Fruit fly (Drosophila melanogaster) whole organism, pupa: ENCODE results near the gene Arc42.

Experiments used
- CG10348 ChIP-seq: fragments of 200-800 bp; sonication (Bioruptor generic); IDR thresholded peaks from 2 replicates; pipeline ENCODE4 v1.3.6; 2022; ENCODE audit warnings: missing biosample characterization, missing genetic modification characterization
- CG12605 ChIP-seq: fragments of 200-800 bp; sonication (Bioruptor generic); IDR thresholded peaks from 2 replicates; pipeline ENCODE4 v1.3.6; 2022; ENCODE audit warnings: missing biosample characterization, missing genetic modification characterization
- CG13204 ChIP-seq: fragments of 200-800 bp; sonication (Bioruptor generic); optimal IDR thresholded peaks from 2 replicates; lab custom pipeline; 2018; ENCODE audit warnings: missing biosample characterization, mild to moderate bottlenecking, missing genetic modification characterization, moderate library complexity
- CG14655 ChIP-seq: fragments of 200-800 bp; sonication (Bioruptor generic); optimal IDR thresholded peaks from 3 replicates; lab custom pipeline; 2017; ENCODE audit warnings: mild to moderate bottlenecking, missing biosample characterization, missing genetic modification reagents, missing genetic modification characterization
- CG15710 ChIP-seq: fragments of 200-800 bp; sonication (Bioruptor generic); optimal IDR thresholded peaks from 2 replicates; lab custom pipeline; 2018; ENCODE audit warnings: missing biosample characterization, mild to moderate bottlenecking, missing genetic modification characterization, moderate library complexity
- CG17806 ChIP-seq: fragments of 200-800 bp; sonication (Bioruptor generic); optimal IDR thresholded peaks from 2 replicates; lab custom pipeline; 2018; ENCODE audit warnings: missing biosample characterization, mild to moderate bottlenecking, missing genetic modification characterization, moderate library complexity
- CG32121 ChIP-seq: fragments of 200-800 bp; sonication (Bioruptor generic); IDR thresholded peaks from 2 replicates; pipeline ENCODE4 v1.3.6; 2022; ENCODE audit warnings: missing biosample characterization, missing genetic modification characterization
- CG34367 ChIP-seq: fragments of 200-800 bp; sonication (Bioruptor generic); optimal IDR thresholded peaks from 2 replicates; lab custom pipeline; 2018; ENCODE audit warnings: missing biosample characterization, mild to moderate bottlenecking, missing genetic modification characterization
- CG4496 ChIP-seq: fragments of 200-800 bp; sonication (Bioruptor generic); IDR thresholded peaks from 3 replicates; pipeline ENCODE4 v1.3.6; 2022; ENCODE audit warnings: missing biosample characterization, missing genetic modification characterization
- CG8159 ChIP-seq: fragments of 200-800 bp; sonication (Bioruptor generic); optimal IDR thresholded peaks from 3 replicates; lab custom pipeline; 2018; ENCODE audit warnings: missing biosample characterization, mild to moderate bottlenecking, missing genetic modification characterization, moderate library complexity
- CG8301 ChIP-seq: fragments of 200-800 bp; sonication (Bioruptor generic); optimal IDR thresholded peaks from 2 replicates; lab custom pipeline; 2018; ENCODE audit warnings: missing biosample characterization, mild to moderate bottlenecking, missing genetic modification characterization
- CG9948 ChIP-seq: fragments of 200-800 bp; sonication (Bioruptor generic); optimal IDR thresholded peaks from 2 replicates; lab custom pipeline; 2018; ENCODE audit warnings: missing biosample characterization, mild to moderate bottlenecking, missing genetic modification characterization, moderate library complexity
- D1 ChIP-seq: fragments of 200-800 bp; sonication (Bioruptor generic); optimal IDR thresholded peaks from 2 replicates; lab custom pipeline; 2018; ENCODE audit warnings: missing biosample characterization, mild to moderate bottlenecking, missing genetic modification characterization, moderate library complexity
- EcR ChIP-seq: fragments of 200-800 bp; sonication (Bioruptor generic); optimal IDR thresholded peaks from 3 replicates; lab custom pipeline; 2019; ENCODE audit warnings: missing biosample characterization, missing genetic modification characterization, mild to moderate bottlenecking, moderate library complexity, missing genetic modification reagents
- Ets98B ChIP-seq: fragments of 200-800 bp; sonication (Bioruptor generic); IDR thresholded peaks from 2 replicates; pipeline ENCODE4 v1.3.6; 2022; ENCODE audit warnings: missing biosample characterization, missing genetic modification characterization
- Pif1A ChIP-seq: fragments of 200-800 bp; sonication (Bioruptor generic); optimal IDR thresholded peaks from 3 replicates; lab custom pipeline; 2016; ENCODE audit warnings: missing biosample characterization, missing genetic modification characterization
- Pif1B ChIP-seq: fragments of 200-800 bp; sonication (Bioruptor generic); optimal IDR thresholded peaks from 3 replicates; lab custom pipeline; 2016; ENCODE audit warnings: missing biosample characterization, missing genetic modification characterization
- Snoo ChIP-seq: fragments of 200-800 bp; sonication (Bioruptor generic); optimal IDR thresholded peaks from 3 replicates; lab custom pipeline; 2017; ENCODE audit warnings: missing biosample characterization, mild to moderate bottlenecking, missing genetic modification characterization, inconsistent platforms
- fd96Ca ChIP-seq: fragments of 200-800 bp; sonication (Bioruptor generic); IDR thresholded peaks from 3 replicates; pipeline ENCODE4 v1.3.6; 2022; ENCODE audit warnings: missing biosample characterization, missing genetic modification characterization
- gl ChIP-seq: fragments of 200-800 bp; sonication (Bioruptor generic); optimal IDR thresholded peaks from 2 replicates; lab custom pipeline; 2018; ENCODE audit warnings: missing biosample characterization, mild to moderate bottlenecking, missing genetic modification characterization
- rn ChIP-seq: fragments of 200-800 bp; sonication (Bioruptor generic); IDR thresholded peaks from 2 replicates; pipeline ENCODE4 v1.3.6; 2022; ENCODE audit warnings: missing biosample characterization, missing genetic modification characterization

The Arc42 gene

DNA sequence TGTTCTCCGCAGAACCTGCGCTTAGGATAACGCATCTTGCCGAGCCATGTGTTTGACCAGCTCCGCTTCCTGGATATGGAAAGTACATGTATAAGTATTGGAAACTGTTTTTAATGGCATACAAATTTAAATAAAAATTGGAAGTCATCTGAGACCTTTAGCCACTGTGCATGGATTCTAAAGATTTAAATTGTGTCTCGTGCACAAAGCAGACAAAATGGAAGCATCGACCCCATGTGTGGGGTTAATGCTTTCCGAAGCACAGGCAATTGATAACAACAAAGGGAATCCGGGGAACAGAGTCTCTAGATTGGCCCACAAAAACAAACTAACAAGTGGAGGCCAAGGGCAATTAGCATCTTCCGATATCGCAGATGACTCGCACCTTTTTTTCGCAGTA, 24.2 kb downstream of the Arc42 start:
- TF ChIP-seq CG4496 (GFP tag; lab: Robert Waterston, UW) = no peak
- no peak for TF ChIP-seq rn (GFP tag; lab: Robert Waterston, UW)
- no peak for TF ChIP-seq CG32121 (GFP tag; lab: Robert Waterston, UW)
- TF ChIP-seq EcR (GFP tag; lab: Kevin White, UChicago) = no peak
- no peak for TF ChIP-seq Pif1B (GFP tag; lab: Kevin White, UChicago)
- TF ChIP-seq CG8159 (tag; lab: Kevin White, UChicago) = no peak
- TF ChIP-seq D1 (tag; lab: Kevin White, UChicago) = no peak
- no peak for TF ChIP-seq CG12605
- no peak for TF ChIP-seq CG8301
- no peak for TF ChIP-seq CG9948 (tag; lab: Kevin White, UChicago)
- no peak for TF ChIP-seq CG34367 (tag; lab: Kevin White, UChicago)
- TF ChIP-seq gl (tag; lab: Kevin White, UChicago) = no peak
- no peak for TF ChIP-seq CG17806 (tag; lab: Kevin White, UChicago)

DNA sequence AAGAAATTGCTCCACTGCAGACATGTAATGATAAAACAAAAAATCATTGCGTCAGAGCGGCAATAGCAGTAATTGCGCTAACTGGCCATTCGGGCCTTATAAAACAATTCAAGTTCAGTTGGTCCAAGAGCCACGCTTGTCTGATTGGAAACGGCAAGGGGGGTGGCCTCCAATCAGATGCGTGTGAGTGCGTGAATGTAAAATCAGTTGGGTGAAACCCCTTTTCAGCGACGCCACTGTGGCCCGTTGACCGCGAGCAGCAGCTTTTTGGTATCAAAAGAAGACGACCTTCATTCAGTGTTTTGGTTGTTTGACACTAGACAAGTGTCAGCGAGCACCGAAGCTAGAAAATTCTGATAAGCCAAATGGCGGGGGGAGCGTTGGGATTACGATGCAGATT, 24.8 kb downstream of the Arc42 start:
- 0 out of 3 replicates have a peak, but pooled peaks have one; percentile 5 for TF ChIP-seq fd96Ca (GFP tag; lab: Robert Waterston, UW)
- TF ChIP-seq CG10348 (GFP tag; lab: Robert Waterston, UW) = no peak

DNA sequence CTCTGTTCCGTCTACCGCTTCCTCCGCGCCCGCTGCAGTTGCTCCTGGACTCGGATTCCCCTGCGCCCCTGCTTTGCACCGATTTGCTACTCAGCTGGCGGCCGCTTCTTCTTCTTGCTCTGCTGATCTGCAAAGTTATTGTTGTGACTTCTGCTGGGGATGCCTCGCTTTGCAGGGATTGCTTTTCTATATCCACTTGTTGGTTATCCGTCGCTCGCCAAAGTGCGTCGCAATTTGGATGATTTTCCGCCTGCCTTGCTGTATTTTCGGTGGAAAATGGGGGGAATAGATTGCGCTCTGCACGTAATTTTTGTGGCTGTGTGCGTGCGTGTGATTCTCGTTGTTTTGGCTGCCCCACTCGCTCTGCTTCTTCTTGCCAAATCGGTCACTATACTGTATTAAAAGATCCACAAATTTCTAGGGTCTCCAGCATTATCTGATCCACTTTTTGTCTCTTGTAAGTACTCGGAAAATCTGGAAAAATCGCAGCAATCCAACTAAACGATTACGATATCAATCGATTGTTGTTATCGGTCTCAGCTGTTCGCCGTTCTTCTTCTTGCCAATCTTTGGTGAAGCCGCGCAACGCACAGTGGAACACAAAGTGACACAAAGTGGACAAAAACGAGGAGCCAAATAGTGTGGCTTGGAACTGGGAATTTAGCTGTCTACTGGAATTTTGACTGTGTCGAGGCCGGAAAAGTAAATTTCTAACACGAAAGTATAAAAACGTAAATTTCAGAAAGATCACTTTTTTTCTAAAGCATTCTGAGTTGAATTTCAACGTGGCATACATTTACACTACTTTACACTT, 25.6 kb downstream of the Arc42 start, which contains the start of gene ClpX:
TSS of gene ClpX (minus strand) at position 764 of the 814 bp plus-strand sequence.
- no peak for TF ChIP-seq Pif1A
- TF ChIP-seq CG4496 (GFP tag; lab: Robert Waterston, UW) = peak; percentile 26; the same call in 1 of the 3 replicates
- TF ChIP-seq D1 (tag; lab: Kevin White, UChicago) = no peak
- TF ChIP-seq CG15710 = no peak
- TF ChIP-seq Snoo (tag; lab: Kevin White, UChicago) = no peak

- TF ChIP-seq CG9948 (tag; lab: Kevin White, UChicago) (no peak), D1 (tag; lab: Kevin White, UChicago) (no peak), CG8159 (tag; lab: Kevin White, UChicago) (peak; percentile 14), CG8301 (no peak), CG15710 (peak; percentile 43), rn (GFP tag; lab: Robert Waterston, UW) (no peak), CG17806 (tag; lab: Kevin White, UChicago) (peak; percentile 12), EcR (GFP tag; lab: Kevin White, UChicago) (peak; percentile 68), CG14655 (GFP tag; lab: Kevin White, UChicago) (no peak), fd96Ca (GFP tag; lab: Robert Waterston, UW) (peak; percentile 40; the same call in 1 of the 3 replicates), Snoo (tag; lab: Kevin White, UChicago) (peak; percentile 40), CG12605 (peak; percentile 56; the same call in 1 of the 2 replicates), Pif1B (GFP tag; lab: Kevin White, UChicago) (peak; percentile 30), CG32121 (GFP tag; lab: Robert Waterston, UW) (peak; percentile 68), CG34367 (tag; lab: Kevin White, UChicago) (peak; percentile 44), CG4496 (GFP tag; lab: Robert Waterston, UW) (peak; percentile 29; the same call in 1 of the 3 replicates), Ets98B (GFP tag; lab: Robert Waterston, UW) (no peak)
Measured at dm6 chr3R:19904865-19905373, 27.4 kb downstream of the Arc42 start, which contains the start of the genes Surf6 and RhoGAP92B. Gene Surf6, minus strand, starts transcription at chr3R:19904868. Gene RhoGAP92B, plus strand, starts transcription at chr3R:19905164.

DNA sequence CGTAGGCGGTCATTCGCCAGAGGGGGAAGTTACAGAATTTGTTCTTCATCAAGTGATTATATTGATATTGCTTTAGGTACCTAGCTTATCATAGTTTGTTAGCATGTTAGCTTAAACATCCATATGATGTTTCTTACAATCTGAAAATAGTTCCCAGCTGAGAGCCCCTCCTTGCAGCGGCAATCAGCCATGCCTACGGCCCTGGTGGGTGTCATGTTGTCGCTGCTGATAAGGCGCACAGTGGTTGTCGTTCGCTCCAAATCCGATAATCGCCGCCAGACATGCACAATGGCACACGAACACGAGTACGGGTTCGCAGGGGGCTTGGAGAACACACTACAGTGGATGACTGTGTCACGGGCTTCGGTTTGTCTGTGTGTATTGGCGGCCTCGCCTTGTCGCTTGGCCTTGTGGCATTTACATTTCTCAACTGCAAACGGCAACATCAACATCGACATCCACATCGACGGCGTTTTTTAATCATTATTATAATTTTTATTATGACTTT, 28.4 kb downstream of the Arc42 start:
- TF ChIP-seq CG4496 (GFP tag; lab: Robert Waterston, UW) (peak; percentile 94), Pif1B (GFP tag; lab: Kevin White, UChicago) (peak; percentile 69), Snoo (tag; lab: Kevin White, UChicago) (peak; percentile 87), Ets98B (GFP tag; lab: Robert Waterston, UW) (peak; percentile 83), fd96Ca (GFP tag; lab: Robert Waterston, UW) (peak; percentile 92), CG8301 (peak; percentile 78), CG15710 (peak; percentile 85), CG32121 (GFP tag; lab: Robert Waterston, UW) (peak; percentile 91), EcR (GFP tag; lab: Kevin White, UChicago) (peak; percentile 49), CG13204 (peak; percentile 57), Pif1A (peak; percentile 83), CG34367 (tag; lab: Kevin White, UChicago) (peak; percentile 82), CG10348 (GFP tag; lab: Robert Waterston, UW) (no peak; the same call in 1 of the 2 replicates), CG9948 (tag; lab: Kevin White, UChicago) (peak; percentile 78), CG8159 (tag; lab: Kevin White, UChicago) (peak; percentile 84), gl (tag; lab: Kevin White, UChicago) (peak; percentile 74), rn (GFP tag; lab: Robert Waterston, UW) (no peak; the same call in 1 of the 2 replicates), D1 (tag; lab: Kevin White, UChicago) (no peak), CG14655 (GFP tag; lab: Kevin White, UChicago) (peak; percentile 83), CG17806 (tag; lab: Kevin White, UChicago) (peak; percentile 78), CG12605 (peak; percentile 77)
